Fruit fly (Drosophila melanogaster) whole organism, embryonic: Measurements from ENCODE around the gene Cdc5.

Source experiments
- Abd-B ChIP-seq: fragments of 200-800 bp; sonication (Bioruptor generic); optimal IDR thresholded peaks from 2 replicates; lab custom pipeline; 2018; ENCODE audit warnings: missing biosample characterization, mild to moderate bottlenecking, missing genetic modification characterization, moderate library complexity
- Blimp-1 ChIP-seq: fragments of 200-800 bp; sonication (Bioruptor generic); optimal IDR thresholded peaks from 3 replicates; lab custom pipeline; 2018; ENCODE audit warnings: missing biosample characterization, missing genetic modification characterization, mild to moderate bottlenecking, moderate library complexity, missing genetic modification reagents
- CG11504 ChIP-seq: fragments of 200-800 bp; sonication (Bioruptor generic); optimal IDR thresholded peaks from 3 replicates; lab custom pipeline; 2019; ENCODE audit warnings: missing biosample characterization, mild to moderate bottlenecking, missing genetic modification characterization, moderate library complexity
- CG12071 ChIP-seq: fragments of 200-800 bp; sonication (Bioruptor generic); optimal IDR thresholded peaks from 3 replicates; lab custom pipeline; 2018; ENCODE audit warnings: missing biosample characterization, mild to moderate bottlenecking, missing genetic modification characterization
- CG12219 ChIP-seq: fragments of 200-800 bp; sonication (Bioruptor generic); optimal IDR thresholded peaks from 3 replicates; lab custom pipeline; 2018; ENCODE audit warnings: missing biosample characterization, mild to moderate bottlenecking, missing genetic modification characterization
- CG12769 ChIP-seq: fragments of 200-800 bp; sonication (Bioruptor generic); optimal IDR thresholded peaks from 2 replicates; lab custom pipeline; 2019; ENCODE audit warnings: missing biosample characterization, mild to moderate bottlenecking, missing genetic modification characterization, moderate library complexity
- CG12942 ChIP-seq: fragments of 200-800 bp; sonication (Bioruptor generic); optimal IDR thresholded peaks from 3 replicates; lab custom pipeline; 2016; ENCODE audit warnings: missing biosample characterization, missing genetic modification characterization
- CG13775 ChIP-seq: fragments of 200-800 bp; sonication (Bioruptor generic); optimal IDR thresholded peaks from 3 replicates; lab custom pipeline; 2017; ENCODE audit warnings: missing biosample characterization, mild to moderate bottlenecking, missing genetic modification characterization
- CG14667 ChIP-seq: fragments of 200-800 bp; sonication (Bioruptor generic); IDR thresholded peaks from 2 replicates; pipeline ENCODE4 v1.3.6; 2022; ENCODE audit warnings: missing biosample characterization, missing genetic modification characterization
- CG1529 ChIP-seq: fragments of 200-800 bp; sonication (Bioruptor generic); optimal IDR thresholded peaks from 3 replicates; lab custom pipeline; 2018; ENCODE audit warnings: missing biosample characterization, missing genetic modification characterization
- CG17361 ChIP-seq: fragments of 200-800 bp; sonication (Bioruptor generic); IDR thresholded peaks from 3 replicates; pipeline ENCODE4 v1.3.6; 2022; ENCODE audit warnings: missing biosample characterization, missing genetic modification characterization
- CG18764 ChIP-seq: fragments of 200-800 bp; sonication (Bioruptor generic); optimal IDR thresholded peaks from 3 replicates; lab custom pipeline; 2016; ENCODE audit warnings: missing biosample characterization, missing genetic modification characterization
- CG2202 ChIP-seq: fragments of 200-800 bp; sonication (Bioruptor generic); optimal IDR thresholded peaks from 2 replicates; lab custom pipeline; 2018; ENCODE audit warnings: missing biosample characterization, mild to moderate bottlenecking, missing genetic modification characterization
- CG2678 ChIP-seq: fragments of 200-800 bp; sonication (Bioruptor generic); optimal IDR thresholded peaks from 3 replicates; lab custom pipeline; 2019; ENCODE audit warnings: missing biosample characterization, mild to moderate bottlenecking, missing genetic modification characterization, moderate library complexity
- CG3065 ChIP-seq: fragments of 200-800 bp; sonication (Bioruptor generic); optimal IDR thresholded peaks from 2 replicates; lab custom pipeline; 2016; ENCODE audit warnings: missing biosample characterization, missing genetic modification characterization
- CG32772 ChIP-seq: fragments of 200-800 bp; sonication (Bioruptor generic); IDR thresholded peaks from 2 replicates; pipeline ENCODE4 v1.3.6; 2022; ENCODE audit warnings: missing biosample characterization, missing genetic modification characterization
- CG3847 ChIP-seq: fragments of 200-800 bp; sonication (Bioruptor generic); IDR thresholded peaks from 2 replicates; pipeline ENCODE4 v1.3.6; 2022; ENCODE audit warnings: missing biosample characterization, missing genetic modification characterization
- CG4730 ChIP-seq: fragments of 200-800 bp; sonication (Bioruptor generic); IDR thresholded peaks from 2 replicates; pipeline ENCODE4 v1.3.6; 2022; ENCODE audit warnings: missing biosample characterization, missing genetic modification characterization
- CG6654 ChIP-seq: fragments of 200-800 bp; sonication (Bioruptor generic); optimal IDR thresholded peaks from 2 replicates; lab custom pipeline; 2017; ENCODE audit warnings: missing biosample characterization, mild to moderate bottlenecking, missing genetic modification characterization
- CG8281 ChIP-seq: fragments of 200-800 bp; sonication (Bioruptor generic); optimal IDR thresholded peaks from 2 replicates; lab custom pipeline; 2018; ENCODE audit warnings: missing biosample characterization, mild to moderate bottlenecking, missing genetic modification characterization, moderate library complexity
- Dbx ChIP-seq: fragments of 200-800 bp; sonication (Bioruptor generic); IDR thresholded peaks from 3 replicates; pipeline ENCODE4 v1.3.6; 2022; ENCODE audit warnings: missing biosample characterization, missing genetic modification characterization
- Drgx ChIP-seq: fragments of 200-800 bp; sonication (Bioruptor generic); IDR thresholded peaks from 2 replicates; pipeline ENCODE4 v1.3.6; 2022; ENCODE audit warnings: missing biosample characterization, missing genetic modification characterization
- Ets65A ChIP-seq: fragments of 200-800 bp; sonication (Bioruptor generic); peaks from one replicate; lab custom pipeline; 2016; ENCODE audit warnings: missing biosample characterization, missing genetic modification characterization
- Fer3 ChIP-seq: fragments of 200-800 bp; sonication (Bioruptor generic); optimal IDR thresholded peaks from 2 replicates; lab custom pipeline; 2018; ENCODE audit warnings: missing biosample characterization, mild to moderate bottlenecking, missing genetic modification characterization, moderate library complexity
- HLH54F ChIP-seq: fragments of 200-800 bp; sonication (Bioruptor generic); optimal IDR thresholded peaks from 3 replicates; lab custom pipeline; 2016; ENCODE audit warnings: missing biosample characterization, missing genetic modification characterization
- HmgD ChIP-seq: fragments of 200-800 bp; sonication (Bioruptor generic); optimal IDR thresholded peaks from 3 replicates; lab custom pipeline; 2016; ENCODE audit warnings: missing biosample characterization, missing genetic modification characterization
- Jarid2 ChIP-seq: fragments of 200-800 bp; sonication (Bioruptor generic); optimal IDR thresholded peaks from 3 replicates; lab custom pipeline; 2017; ENCODE audit warnings: mild to moderate bottlenecking, missing biosample characterization, missing genetic modification reagents, missing genetic modification characterization
- Myb ChIP-seq: fragments of 200-800 bp; sonication (Bioruptor generic); optimal IDR thresholded peaks from 2 replicates; lab custom pipeline; 2016; ENCODE audit warnings: missing biosample characterization, missing genetic modification characterization
- Vsx1 ChIP-seq: fragments of 200-800 bp; sonication (Bioruptor generic); optimal IDR thresholded peaks from 2 replicates; lab custom pipeline; 2017; ENCODE audit warnings: missing biosample characterization, mild to moderate bottlenecking, missing genetic modification characterization, missing genetic modification reagents
- Xbp1 ChIP-seq: fragments of 200-800 bp; sonication (Bioruptor generic); optimal IDR thresholded peaks from 3 replicates; lab custom pipeline; 2016; ENCODE audit warnings: missing biosample characterization, mild to moderate bottlenecking, missing genetic modification characterization
- chn ChIP-seq: fragments of 200-800 bp; sonication (Bioruptor generic); optimal IDR thresholded peaks from 2 replicates; lab custom pipeline; 2016; ENCODE audit warnings: missing biosample characterization, missing genetic modification characterization
- dmrt11E ChIP-seq: fragments of 200-800 bp; sonication (Bioruptor generic); optimal IDR thresholded peaks from 3 replicates; lab custom pipeline; 2018; ENCODE audit warnings: missing biosample characterization, mild to moderate bottlenecking, missing genetic modification characterization, moderate library complexity
- emc ChIP-seq: fragments of 200-800 bp; sonication (Bioruptor generic); optimal IDR thresholded peaks from 2 replicates; lab custom pipeline; 2016; ENCODE audit warnings: missing biosample characterization, missing genetic modification characterization
- fd102C ChIP-seq: fragments of 200-800 bp; sonication (Bioruptor generic); optimal IDR thresholded peaks from 2 replicates; lab custom pipeline; 2018; ENCODE audit warnings: missing biosample characterization, mild to moderate bottlenecking, missing genetic modification characterization, moderate library complexity
- gce ChIP-seq: fragments of 200-800 bp; sonication (Bioruptor generic); IDR thresholded peaks from 3 replicates; pipeline ENCODE4 v1.3.6; 2022; ENCODE audit warnings: missing biosample characterization, missing genetic modification characterization
- gem ChIP-seq: fragments of 200-800 bp; sonication (Bioruptor generic); optimal IDR thresholded peaks from 2 replicates; lab custom pipeline; 2019; ENCODE audit warnings: missing biosample characterization, mild to moderate bottlenecking, missing genetic modification characterization, moderate library complexity
- hkb ChIP-seq, 2 experiments: fragments of 200-800 bp in 1 of 2; fragments of >200 bp in 1 of 2; sonication (Bioruptor generic) in 1 of 2; IDR thresholded peaks in 1 of 2; optimal IDR thresholded peaks in 1 of 2; 2 replicates each; pipeline versions ENCODE4 v1.3.6 to Lab custom; 2017 to 2022; ENCODE audit warnings: missing biosample characterization in 1 of 2, missing genetic modification characterization in 1 of 2
- mld ChIP-seq: fragments of 200-800 bp; sonication (Bioruptor generic); IDR thresholded peaks from 3 replicates; pipeline ENCODE4 v1.3.6; 2022; ENCODE audit warnings: missing biosample characterization, missing genetic modification characterization; ENCODE audit not compliant: partially characterized antibody
- nau ChIP-seq: fragments of 200-800 bp; sonication (Bioruptor generic); optimal IDR thresholded peaks from 3 replicates; lab custom pipeline; 2017; ENCODE audit warnings: missing biosample characterization, mild to moderate bottlenecking, missing genetic modification characterization, missing genetic modification reagents
- nerfin-2 ChIP-seq: fragments of 200-800 bp; sonication (Bioruptor generic); IDR thresholded peaks from 2 replicates; pipeline ENCODE4 v1.3.6; 2022; ENCODE audit warnings: missing biosample characterization, missing genetic modification characterization; ENCODE audit not compliant: partially characterized antibody
- nom ChIP-seq: fragments of 200-800 bp; sonication (Bioruptor generic); optimal IDR thresholded peaks from 2 replicates; lab custom pipeline; 2017; ENCODE audit warnings: missing biosample characterization, missing genetic modification characterization, mild to moderate bottlenecking, moderate library complexity, missing genetic modification reagents
- otp ChIP-seq: fragments of 200-800 bp; sonication (Bioruptor generic); IDR thresholded peaks from 3 replicates; pipeline ENCODE4, ENCODE4 v1.3.6; 2022; ENCODE audit warnings: missing biosample characterization, missing genetic modification characterization
- sens ChIP-seq: fragments of 200-800 bp; sonication (Bioruptor generic); peaks from one replicate; lab custom pipeline; 2016; ENCODE audit warnings: missing biosample characterization, missing genetic modification characterization
- sna ChIP-seq: fragments of 200-800 bp; sonication (Bioruptor generic); IDR thresholded peaks from 2 replicates; pipeline ENCODE4 v1.3.6; 2022; ENCODE audit warnings: missing biosample characterization, missing genetic modification characterization; ENCODE audit not compliant: partially characterized antibody
- stc ChIP-seq: fragments of 200-800 bp; sonication (Bioruptor generic); IDR thresholded peaks from 2 replicates; pipeline ENCODE4 v1.3.6; 2022; ENCODE audit warnings: missing biosample characterization, missing genetic modification characterization
- tll ChIP-seq, 2 experiments: fragments of 200-800 bp in 1 of 2; fragments of >200 bp in 1 of 2; sonication (Bioruptor generic) in 1 of 2; optimal IDR thresholded peaks; 2 replicates each; lab custom pipeline; 2017 to 2019; ENCODE audit warnings: missing biosample characterization in 2 of 2, missing genetic modification characterization in 2 of 2, mild to moderate bottlenecking in 1 of 2, moderate library complexity in 1 of 2
- zfh1 ChIP-seq: fragments of 200-800 bp; sonication (Bioruptor generic); IDR thresholded peaks from 3 replicates; pipeline ENCODE4 v1.3.6; 2022; ENCODE audit warnings: missing biosample characterization, missing genetic modification characterization

The Cdc5 gene

dm6 chr3L:346656-347640, 14.2 kb downstream of the Cdc5 start, which contains the start of gene mth:
TSS of gene mth (minus strand) at chr3L:346957.
- TF ChIP-seq Fer3 (tag; lab: Kevin White, UChicago) (no peak), Abd-B (peak; percentile 60), sna (GFP tag; lab: Robert Waterston, UW) (peak; percentile 100), CG4730 (GFP tag; lab: Robert Waterston, UW) (no peak), Myb (GFP tag; lab: Kevin White, UChicago) (peak; percentile 73), CG12219 (no peak), CG3065 (GFP tag; lab: Kevin White, UChicago) (no peak), zfh1 (GFP tag; lab: Robert Waterston, UW) (0 out of 3 replicates have a peak, but pooled peaks have one; percentile 34), CG13775 (GFP tag; lab: Kevin White, UChicago) (peak; percentile 59), CG18764 (GFP tag; lab: Kevin White, UChicago) (peak; percentile 36), Jarid2 (GFP tag; lab: Kevin White, UChicago) (peak; percentile 46), Xbp1 (GFP tag; lab: Kevin White, UChicago) (peak; percentile 55), otp (GFP tag; lab: Robert Waterston, UW) (no peak), tll (GFP tag; optimal IDR thresholded peaks at IDR 0.05; lab: Kevin White, UChicago) (peak in 1 of 2 experiments; percentile 90), CG8281 (tag; lab: Kevin White, UChicago) (peak; percentile 26), nau (GFP tag; lab: Kevin White, UChicago) (no peak), Drgx (GFP tag; lab: Robert Waterston, UW) (no peak), HmgD (GFP tag; lab: Kevin White, UChicago) (no peak), stc (peak; percentile 27; the same call in 1 of the 2 replicates), CG2202 (tag; lab: Kevin White, UChicago) (no peak), HLH54F (GFP tag; lab: Kevin White, UChicago) (peak; percentile 32), CG14667 (GFP tag; lab: Robert Waterston, UW) (no peak), sens (GFP tag; lab: Kevin White, UChicago) (peak; percentile 74), gce (GFP tag; lab: Robert Waterston, UW) (0 out of 3 replicates have a peak, but pooled peaks have one; percentile 30), CG12942 (no peak), nerfin-2 (GFP tag; lab: Robert Waterston, UW) (peak; percentile 97), CG2678 (peak; percentile 34), dmrt11E (tag; lab: Kevin White, UChicago) (peak; percentile 40), CG32772 (no peak), CG12769 (tag; lab: Kevin White, UChicago) (peak; percentile 49), nom (peak; percentile 15), fd102C (no peak), Ets65A (GFP tag; lab: Kevin White, UChicago) (peak; percentile 97), hkb (optimal IDR thresholded peaks at IDR 0.05; lab: Kevin White, UChicago) (no peak), hkb (GFP tag; IDR thresholded peaks at IDR 0.05; lab: Robert Waterston, UW) (no peak), CG17361 (GFP tag; lab: Robert Waterston, UW) (peak; percentile 62; the same call in 2 of the 3 replicates), CG1529 (no peak), CG6654 (no peak), CG12071 (no peak), Vsx1 (GFP tag; lab: Kevin White, UChicago) (no peak), Blimp-1 (GFP tag; lab: Kevin White, UChicago) (peak; percentile 9), CG3847 (GFP tag; lab: Robert Waterston, UW) (peak; percentile 49), gem (peak; percentile 63), chn (peak; percentile 43), mld (peak; percentile 93; the same call in 2 of the 3 replicates), Dbx (GFP tag; lab: Robert Waterston, UW) (peak; percentile 54; the same call in 1 of the 3 replicates), emc (peak; percentile 19), CG11504 (tag; lab: Kevin White, UChicago) (peak; percentile 57)
